Worm (Caenorhabditis elegans) whole organism, L1 larva: ENCODE results near the gene srab-17.

ENCODE experiments used
- C16A3.4 ChIP-seq: fragments of 150-350 bp; optimal IDR thresholded peaks from 2 replicates; lab custom pipeline; 2014; ENCODE audit warnings: missing biosample characterization, missing genetic modification characterization
- C34B4.2 ChIP-seq: sonication (generic microtip); optimal IDR thresholded peaks from 2 replicates; lab custom pipeline; 2017; ENCODE audit warnings: mild to moderate bottlenecking, missing genetic modification characterization, missing compliant biosample characterization
- aha-1 ChIP-seq: fragments of 150-350 bp; optimal IDR thresholded peaks from 2 replicates; lab custom pipeline; 2014; ENCODE audit warnings: missing biosample characterization, missing genetic modification characterization
- alr-1 ChIP-seq: fragments of 200-800 bp; sonication (Bioruptor generic); optimal IDR thresholded peaks from 2 replicates; lab custom pipeline; 2018; ENCODE audit warnings: borderline replicate concordance, mild to moderate bottlenecking, missing genetic modification characterization, missing compliant biosample characterization
- aly-2 ChIP-seq: fragments of 150-350 bp; optimal IDR thresholded peaks from 2 replicates; lab custom pipeline; 2014; ENCODE audit warnings: missing biosample characterization, missing genetic modification characterization
- blmp-1 ChIP-seq: fragments of 150-350 bp; optimal IDR thresholded peaks from 2 replicates; lab custom pipeline; 2014; ENCODE audit warnings: missing biosample characterization, missing genetic modification characterization
- ceh-63 ChIP-seq: fragments of 200-800 bp; sonication (Bioruptor generic); optimal IDR thresholded peaks from 2 replicates; lab custom pipeline; 2018; ENCODE audit warnings: mild to moderate bottlenecking, missing genetic modification characterization, missing compliant biosample characterization
- ceh-82 ChIP-seq, 3 experiments: fragments of 150-350 bp in 1 of 3; sonication (generic microtip) in 2 of 3; optimal IDR thresholded peaks; 2 replicates each; lab custom pipeline; 2014 to 2017; ENCODE audit warnings: missing biosample characterization in 3 of 3, missing genetic modification characterization in 3 of 3
- ceh-88 ChIP-seq: fragments of 200-800 bp; sonication (Bioruptor generic); IDR thresholded peaks from 2 replicates; pipeline ENCODE4 v1.3.6; 2022; ENCODE audit warnings: missing genetic modification characterization, missing compliant biosample characterization
- dpl-1 ChIP-seq, 3 experiments: fragments of 150-350 bp in 2 of 3; sonication (generic microtip) in 1 of 3; optimal IDR thresholded peaks; 2 replicates each; lab custom pipeline; 2014 to 2017; ENCODE audit warnings: missing biosample characterization in 3 of 3, missing genetic modification characterization in 3 of 3, missing genetic modification reagents in 3 of 3
- efl-1 ChIP-seq, 4 experiments: fragments of 150-350 bp; optimal IDR thresholded peaks in 3 of 4; peaks in 1 of 4; 1 replicate in 1 of 4; 2 replicates in 3 of 4; lab custom pipeline; 2014; ENCODE audit warnings: missing biosample characterization in 2 of 4, missing genetic modification characterization in 2 of 4, missing genetic modification reagents in 2 of 4
- efl-3 ChIP-seq: fragments of 200-800 bp; sonication (Bioruptor generic); optimal IDR thresholded peaks from 2 replicates; lab custom pipeline; 2018; ENCODE audit warnings: mild to moderate bottlenecking, missing genetic modification characterization, missing compliant biosample characterization
- egl-13 ChIP-seq: sonication (generic microtip); optimal IDR thresholded peaks from 2 replicates; lab custom pipeline; 2016; ENCODE audit warnings: missing genotype, missing genetic modification reagents, missing genetic modification characterization, missing compliant biosample characterization
- elt-2 ChIP-seq: sonication (generic microtip); optimal IDR thresholded peaks from 2 replicates; lab custom pipeline; 2016; ENCODE audit warnings: missing genetic modification characterization, mild to moderate bottlenecking, inconsistent platforms, missing compliant biosample characterization, missing genetic modification reagents
- elt-3 ChIP-seq, 6 experiments: fragments of 150-350 bp in 1 of 6; sonication (generic microtip); optimal IDR thresholded peaks; 2 replicates each; lab custom pipeline; 2017 to 2018; ENCODE audit warnings: missing biosample characterization in 6 of 6, missing genetic modification characterization in 6 of 6, inconsistent platforms in 1 of 6
- fkh-10 ChIP-seq: sonication (generic microtip); optimal IDR thresholded peaks from 2 replicates; lab custom pipeline; 2017; ENCODE audit warnings: missing biosample characterization, missing genetic modification reagents, missing genetic modification characterization
- fkh-8 ChIP-seq: sonication (generic microtip); optimal IDR thresholded peaks from 2 replicates; lab custom pipeline; 2016; ENCODE audit warnings: mild to moderate bottlenecking, missing genetic modification characterization, missing compliant biosample characterization
- hlh-17 ChIP-seq: fragments of 200-800 bp; sonication (Bioruptor generic); optimal IDR thresholded peaks from 2 replicates; lab custom pipeline; 2018; ENCODE audit warnings: missing genetic modification characterization, mild to moderate bottlenecking, missing compliant biosample characterization, moderate library complexity, borderline replicate concordance
- hlh-4 ChIP-seq: sonication (generic microtip); optimal IDR thresholded peaks from 2 replicates; lab custom pipeline; 2016; ENCODE audit warnings: mild to moderate bottlenecking, missing genetic modification characterization, missing compliant biosample characterization
- hpl-2 ChIP-seq: fragments of 150-350 bp; optimal IDR thresholded peaks from 2 replicates; lab custom pipeline; 2014; ENCODE audit warnings: missing biosample characterization, missing genetic modification reagents, missing genetic modification characterization
- irx-1 ChIP-seq: sonication (generic microtip); optimal IDR thresholded peaks from 2 replicates; lab custom pipeline; 2016; ENCODE audit warnings: missing genetic modification characterization, missing compliant biosample characterization
- lin-13 ChIP-seq: fragments of 150-350 bp; optimal IDR thresholded peaks from 2 replicates; lab custom pipeline; 2014; ENCODE audit warnings: missing biosample characterization, missing genetic modification reagents, missing genetic modification characterization
- lin-14 ChIP-seq: fragments of 200-800 bp; sonication (Bioruptor generic); optimal IDR thresholded peaks from 2 replicates; lab custom pipeline; 2018; ENCODE audit warnings: mild to moderate bottlenecking, missing genetic modification characterization, moderate library complexity, missing compliant biosample characterization
- lin-15B ChIP-seq: fragments of 150-350 bp; sonication (generic microtip); optimal IDR thresholded peaks from 3 replicates; lab custom pipeline; 2014; ENCODE audit warnings: missing biosample characterization, missing genetic modification characterization
- lir-3 ChIP-seq: sonication (generic microtip); optimal IDR thresholded peaks from 2 replicates; lab custom pipeline; 2016; ENCODE audit warnings: mild to moderate bottlenecking, missing genetic modification characterization, moderate library complexity, missing compliant biosample characterization; ENCODE audit not compliant: poor library complexity
- mab-9 ChIP-seq: fragments of 200-800 bp; sonication (Bioruptor generic); IDR thresholded peaks from 2 replicates; pipeline ENCODE4 v1.3.6; 2022; ENCODE audit warnings: missing genetic modification reagents, missing genetic modification characterization, missing compliant biosample characterization
- mdl-1 ChIP-seq, 2 experiments: fragments of 150-350 bp; optimal IDR thresholded peaks; 2 replicates each; lab custom pipeline; 2014 to 2017; ENCODE audit warnings: missing biosample characterization in 2 of 2, missing genetic modification characterization in 2 of 2, inconsistent platforms in 1 of 2
- nhr-19 ChIP-seq: fragments of 200-800 bp; sonication (Bioruptor generic); conservative IDR thresholded peaks from 2 replicates; pipeline ENCODE4 v1.3.6; 2022; ENCODE audit warnings: missing genetic modification characterization, missing compliant biosample characterization
- nhr-237 ChIP-seq: fragments of 150-350 bp; optimal IDR thresholded peaks from 2 replicates; lab custom pipeline; 2014; ENCODE audit warnings: missing biosample characterization, missing genetic modification characterization
- nhr-84 ChIP-seq: sonication (generic microtip); optimal IDR thresholded peaks from 2 replicates; lab custom pipeline; 2017; ENCODE audit warnings: missing biosample characterization, missing genetic modification characterization
- nhr-90 ChIP-seq: sonication (generic microtip); optimal IDR thresholded peaks from 2 replicates; lab custom pipeline; 2016; ENCODE audit warnings: mild to moderate bottlenecking, missing genetic modification characterization, missing compliant biosample characterization; ENCODE audit not compliant: poor library complexity
- pqm-1 ChIP-seq: sonication (generic microtip); optimal IDR thresholded peaks from 3 replicates; lab custom pipeline; 2017; ENCODE audit warnings: missing biosample characterization, missing genetic modification characterization
- skn-1 ChIP-seq: fragments of 150-350 bp; optimal IDR thresholded peaks from 2 replicates; lab custom pipeline; 2014; ENCODE audit warnings: missing biosample characterization, missing genetic modification characterization
- snpc-4 ChIP-seq: fragments of 150-350 bp; optimal IDR thresholded peaks from 2 replicates; lab custom pipeline; 2014; ENCODE audit warnings: missing biosample characterization, missing genetic modification characterization
- tlp-1 ChIP-seq: fragments of 150-350 bp; optimal IDR thresholded peaks from 2 replicates; lab custom pipeline; 2014; ENCODE audit warnings: missing biosample characterization, missing genetic modification characterization
- unc-130 ChIP-seq: fragments of 150-350 bp; optimal IDR thresholded peaks from 2 replicates; lab custom pipeline; 2017; ENCODE audit warnings: missing biosample characterization, missing genetic modification characterization, inconsistent platforms
- unc-30 ChIP-seq: sonication (generic microtip); optimal IDR thresholded peaks from 2 replicates; lab custom pipeline; 2017; ENCODE audit warnings: missing biosample characterization, missing genetic modification characterization
- zip-4 ChIP-seq: fragments of 200-800 bp; sonication (Bioruptor generic); optimal IDR thresholded peaks from 2 replicates; lab custom pipeline; 2018; ENCODE audit warnings: mild to moderate bottlenecking, missing genetic modification characterization, moderate library complexity, missing compliant biosample characterization

The srab-17 gene

DNA sequence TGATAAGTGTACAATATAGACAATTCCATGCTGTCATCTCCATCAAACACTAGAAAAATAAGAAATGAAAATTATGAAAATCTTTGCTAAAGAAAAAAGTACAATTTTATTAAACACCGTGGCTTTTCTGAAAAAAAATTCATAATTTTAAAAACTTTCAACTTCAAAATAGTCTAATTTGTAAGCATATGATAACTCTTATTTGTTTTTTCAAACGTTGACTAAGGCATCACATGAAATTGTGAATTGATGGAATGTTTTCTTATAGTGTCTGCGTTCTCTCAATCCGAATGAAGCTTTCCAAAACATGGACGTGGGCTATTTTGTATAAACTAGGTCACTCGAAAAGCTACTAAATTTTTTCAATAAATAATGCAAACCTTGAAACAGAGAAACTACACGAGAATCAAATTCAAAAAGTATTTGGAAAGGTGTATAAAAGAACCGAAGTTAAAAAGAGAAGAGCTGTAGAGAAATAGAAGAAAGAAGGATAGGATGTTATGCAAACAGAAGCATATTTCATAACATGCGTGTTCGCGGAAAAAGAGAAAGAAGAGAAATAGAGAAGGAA is 17.8 kb upstream of the srab-17 start, which contains the start of gene clp-9:
Gene clp-9 (minus strand): TSS at position 51 of the 571 bp plus-strand sequence.
- TF ChIP-seq lin-13 (GFP tag; lab: Kevin White, UChicago) (no peak), fkh-8 (peak; percentile 20), efl-1 (optimal IDR thresholded peaks at IDR 0.05; lab: Kevin White, UChicago) (peak in 1 of 2 experiments; percentile 24), efl-1 (GFP tag; optimal IDR thresholded peaks at IDR 0.05 in 1 of 2; lab: Kevin White, UChicago) (no peak), skn-1 (tag; lab: Kevin White, UChicago) (peak; percentile 22), blmp-1 (tag; lab: Kevin White, UChicago) (peak; percentile 8), elt-3 (tag; optimal IDR thresholded peaks at IDR 0.05; lab: Kevin White, UChicago) (no peak)

DNA sequence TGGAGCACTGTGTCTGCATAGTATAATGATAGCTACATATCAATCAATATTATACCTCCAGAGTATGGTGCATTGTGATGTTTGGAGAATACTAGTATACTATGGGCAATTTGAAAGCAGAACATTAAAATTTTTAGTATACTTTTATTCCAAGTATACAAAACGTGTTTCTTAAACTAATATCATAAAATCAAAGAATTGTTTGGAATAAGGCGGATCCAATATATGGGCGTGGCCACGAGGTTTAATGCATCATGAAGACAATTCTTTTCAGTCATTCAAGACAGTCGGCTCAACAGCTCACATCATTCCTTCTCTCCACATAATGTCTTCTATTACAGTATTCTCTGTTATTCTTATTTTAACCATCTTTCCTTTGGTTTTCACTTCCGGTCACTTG is 11.7 kb upstream of the srab-17 start, which contains the start of gene sdz-31:
Gene sdz-31 (plus strand): TSS at position 301 of the 400 bp plus-strand sequence.
- TF ChIP-seq aly-2 (tag; lab: Kevin White, UChicago), result no peak
- no peak for TF ChIP-seq zip-4
- TF ChIP-seq fkh-10 (GFP tag; lab: Kevin White, UChicago), result no peak
- TF ChIP-seq unc-130 (tag; lab: Kevin White, UChicago), result no peak
- TF ChIP-seq nhr-237 (tag; lab: Kevin White, UChicago), result no peak
- no peak for TF ChIP-seq unc-30 (tag; lab: Kevin White, UChicago)
- TF ChIP-seq aha-1 (tag; lab: Kevin White, UChicago), result no peak
- no peak for TF ChIP-seq C16A3.4 (tag; lab: Kevin White, UChicago)
- TF ChIP-seq hlh-17 (GFP tag; lab: Kevin White, UChicago), result no peak
- TF ChIP-seq elt-2 (tag; lab: Kevin White, UChicago), result no peak
- no peak for TF ChIP-seq tlp-1 (tag; lab: Kevin White, UChicago)
- TF ChIP-seq nhr-19 (GFP tag; lab: Robert Waterston, UW), result no peak
- no peak for TF ChIP-seq irx-1
- no peak for TF ChIP-seq pqm-1 (tag; lab: Kevin White, UChicago)
- no peak for TF ChIP-seq ceh-82 (tag; optimal IDR thresholded peaks at IDR 0.05; lab: Kevin White, UChicago)
- TF ChIP-seq efl-1 (optimal IDR thresholded peaks at IDR 0.05; lab: Kevin White, UChicago), result no peak
- TF ChIP-seq efl-1 (GFP tag; optimal IDR thresholded peaks at IDR 0.05 in 1 of 2; lab: Kevin White, UChicago), result no peak
- TF ChIP-seq snpc-4 (tag; lab: Kevin White, UChicago), result no peak
- TF ChIP-seq hpl-2 (GFP tag; lab: Kevin White, UChicago), result no peak
- TF ChIP-seq, all 84 proteins: peak for 0

- TF ChIP-seq lin-15B (tag; lab: Kevin White, UChicago), result no peak
- TF ChIP-seq tlp-1 (tag; lab: Kevin White, UChicago), result no peak
- no peak for TF ChIP-seq alr-1 (tag; lab: Kevin White, UChicago)
- TF ChIP-seq blmp-1 (tag; lab: Kevin White, UChicago), result no peak
Observed at ce11 chrV:9879404-9879803, 11.2 kb upstream of the srab-17 start, which contains the start of gene srab-26. TSS of gene srab-26 (minus strand) at chrV:9879504.

- TF ChIP-seq hlh-4 (tag; lab: Kevin White, UChicago) (no peak), hpl-2 (GFP tag; lab: Kevin White, UChicago) (no peak), ceh-88 (GFP tag; lab: Robert Waterston, UW) (no peak), dpl-1 (GFP tag; optimal IDR thresholded peaks at IDR 0.05; lab: Kevin White, UChicago) (no peak), egl-13 (no peak), mab-9 (GFP tag; lab: Robert Waterston, UW) (no peak), lin-13 (GFP tag; lab: Kevin White, UChicago) (no peak), ceh-63 (GFP tag; lab: Kevin White, UChicago) (no peak), nhr-84 (no peak), mdl-1 (tag; optimal IDR thresholded peaks at IDR 0.05; lab: Kevin White, UChicago) (no peak), lin-14 (GFP tag; lab: Kevin White, UChicago) (no peak), snpc-4 (tag; lab: Kevin White, UChicago) (no peak), lin-15B (tag; lab: Kevin White, UChicago) (no peak), irx-1 (no peak), C34B4.2 (tag; lab: Kevin White, UChicago) (no peak), elt-2 (tag; lab: Kevin White, UChicago) (no peak), nhr-90 (tag; lab: Kevin White, UChicago) (no peak), efl-3 (GFP tag; lab: Kevin White, UChicago) (no peak), lir-3 (tag; lab: Kevin White, UChicago) (no peak)
Observed at ce11 chrV:9871339-9871738, 3.1 kb upstream of the srab-17 start, which contains the start of gene srab-18. TSS of gene srab-18 (minus strand) at chrV:9871439.
